Fruit fly (Drosophila melanogaster) whole organism, embryonic: ENCODE data around the gene Sec24CD.

Experiments used
- ATbp ChIP-seq: fragments of 200-800 bp; sonication (Bioruptor generic); optimal IDR thresholded peaks from 2 replicates; lab custom pipeline; 2017; ENCODE audit warnings: missing biosample characterization, mild to moderate bottlenecking, missing genetic modification characterization, missing genetic modification reagents
- Ada2b ChIP-seq: fragments of 200-800 bp; sonication (Bioruptor generic); IDR thresholded peaks from 2 replicates; pipeline ENCODE4 v1.3.6; 2022; ENCODE audit warnings: missing biosample characterization, missing genetic modification characterization
- Blimp-1 ChIP-seq: fragments of 200-800 bp; sonication (Bioruptor generic); optimal IDR thresholded peaks from 3 replicates; lab custom pipeline; 2018; ENCODE audit warnings: missing biosample characterization, missing genetic modification characterization, mild to moderate bottlenecking, moderate library complexity, missing genetic modification reagents
- CG10321 ChIP-seq: fragments of 200-800 bp; sonication (Bioruptor generic); IDR thresholded peaks from 2 replicates; pipeline ENCODE4 v1.3.6; 2022; ENCODE audit warnings: missing biosample characterization, missing genetic modification characterization
- CG12236 ChIP-seq: fragments of 200-800 bp; sonication (Bioruptor generic); optimal IDR thresholded peaks from 2 replicates; lab custom pipeline; 2016; ENCODE audit warnings: missing biosample characterization, missing genetic modification characterization
- CG1233 ChIP-seq: fragments of 200-800 bp; sonication (Bioruptor generic); optimal IDR thresholded peaks from 4 replicates; lab custom pipeline; 2018; ENCODE audit warnings: missing biosample characterization, mild to moderate bottlenecking, missing genetic modification characterization
- CG13123 ChIP-seq: fragments of 200-800 bp; sonication (Bioruptor generic); optimal IDR thresholded peaks from 2 replicates; lab custom pipeline; 2016; ENCODE audit warnings: missing biosample characterization, missing genetic modification characterization
- CG13296 ChIP-seq: fragments of 200-800 bp; sonication (Bioruptor generic); optimal IDR thresholded peaks from 3 replicates; lab custom pipeline; 2018; ENCODE audit warnings: missing biosample characterization, mild to moderate bottlenecking, missing genetic modification characterization
- CG14441 ChIP-seq: fragments of 200-800 bp; sonication (Bioruptor generic); IDR thresholded peaks from 2 replicates; pipeline ENCODE4 v1.3.6; 2022; ENCODE audit warnings: missing biosample characterization, missing genetic modification characterization
- CG18764 ChIP-seq: fragments of 200-800 bp; sonication (Bioruptor generic); optimal IDR thresholded peaks from 3 replicates; lab custom pipeline; 2016; ENCODE audit warnings: missing biosample characterization, missing genetic modification characterization
- CG30403 ChIP-seq: fragments of 200-800 bp; sonication (Bioruptor generic); optimal IDR thresholded peaks from 3 replicates; lab custom pipeline; 2016; ENCODE audit warnings: missing biosample characterization, missing genetic modification characterization
- CG4617 ChIP-seq: fragments of 200-800 bp; sonication (Bioruptor generic); optimal IDR thresholded peaks from 3 replicates; lab custom pipeline; 2016; ENCODE audit warnings: missing biosample characterization, missing genetic modification characterization, borderline replicate concordance
- CG6654 ChIP-seq: fragments of 200-800 bp; sonication (Bioruptor generic); optimal IDR thresholded peaks from 2 replicates; lab custom pipeline; 2017; ENCODE audit warnings: missing biosample characterization, mild to moderate bottlenecking, missing genetic modification characterization
- CG7745 ChIP-seq: fragments of 200-800 bp; sonication (Bioruptor generic); optimal IDR thresholded peaks from 2 replicates; lab custom pipeline; 2018; ENCODE audit warnings: missing biosample characterization, mild to moderate bottlenecking, missing genetic modification characterization, moderate library complexity
- CG7839 ChIP-seq: fragments of 200-800 bp; sonication (Bioruptor generic); optimal IDR thresholded peaks from 3 replicates; lab custom pipeline; 2018; ENCODE audit warnings: missing biosample characterization, mild to moderate bottlenecking, missing genetic modification characterization, moderate library complexity
- CG7928 ChIP-seq: fragments of 200-800 bp; sonication (Bioruptor generic); optimal IDR thresholded peaks from 2 replicates; lab custom pipeline; 2017; ENCODE audit warnings: missing biosample characterization, mild to moderate bottlenecking, missing genetic modification characterization
- CG9437 ChIP-seq: fragments of 200-800 bp; sonication (Bioruptor generic); optimal IDR thresholded peaks from 2 replicates; lab custom pipeline; 2018; ENCODE audit warnings: missing biosample characterization, mild to moderate bottlenecking, missing genetic modification characterization
- CG9797 ChIP-seq: fragments of 200-800 bp; sonication (Bioruptor generic); optimal IDR thresholded peaks from 3 replicates; lab custom pipeline; 2018; ENCODE audit warnings: missing biosample characterization, mild to moderate bottlenecking, missing genetic modification characterization
- CHES-1-like ChIP-seq: fragments of 200-800 bp; sonication (Bioruptor generic); optimal IDR thresholded peaks from 2 replicates; lab custom pipeline; 2016; ENCODE audit warnings: missing biosample characterization, missing genetic modification characterization
- CkIIα-i1 ChIP-seq: fragments of 200-800 bp; sonication (Bioruptor generic); IDR thresholded peaks from 2 replicates; pipeline ENCODE4 v1.3.6; 2022; ENCODE audit warnings: missing biosample characterization, missing genetic modification characterization
- Dad ChIP-seq: fragments of 200-800 bp; sonication (Bioruptor generic); optimal IDR thresholded peaks from 3 replicates; lab custom pipeline; 2016; ENCODE audit warnings: missing biosample characterization, missing genetic modification characterization
- Dp ChIP-seq: fragments of 200-800 bp; sonication (Bioruptor generic); optimal IDR thresholded peaks from 2 replicates; lab custom pipeline; 2018; ENCODE audit warnings: missing biosample characterization, mild to moderate bottlenecking, missing genetic modification characterization, moderate library complexity
- Drgx ChIP-seq: fragments of 200-800 bp; sonication (Bioruptor generic); IDR thresholded peaks from 2 replicates; pipeline ENCODE4 v1.3.6; 2022; ENCODE audit warnings: missing biosample characterization, missing genetic modification characterization
- H15 ChIP-seq: fragments of 200-800 bp; sonication (Bioruptor generic); IDR thresholded peaks from 3 replicates; pipeline ENCODE4 v1.3.6; 2022; ENCODE audit warnings: missing biosample characterization, missing genetic modification characterization
- Hmx ChIP-seq: fragments of 200-800 bp; sonication (Bioruptor generic); optimal IDR thresholded peaks from 2 replicates; lab custom pipeline; 2016; ENCODE audit warnings: missing biosample characterization, missing genetic modification characterization
- Hr3 ChIP-seq: fragments of 200-800 bp; sonication (Bioruptor generic); optimal IDR thresholded peaks from 3 replicates; lab custom pipeline; 2016; ENCODE audit warnings: missing biosample characterization, missing genetic modification characterization
- Hsf ChIP-seq: fragments of 200-800 bp; sonication (Bioruptor generic); optimal IDR thresholded peaks from 3 replicates; lab custom pipeline; 2016; ENCODE audit warnings: missing biosample characterization, missing genetic modification characterization
- Meics ChIP-seq: fragments of 200-800 bp; sonication (Bioruptor generic); optimal IDR thresholded peaks from 2 replicates; lab custom pipeline; 2017; ENCODE audit warnings: missing biosample characterization, mild to moderate bottlenecking, missing genetic modification characterization
- NFAT ChIP-seq: fragments of 200-800 bp; sonication (Bioruptor generic); IDR thresholded peaks from 2 replicates; pipeline ENCODE4 v1.3.6; 2022; ENCODE audit warnings: missing biosample characterization, missing genetic modification characterization
- Nf-YA ChIP-seq: fragments of 200-800 bp; sonication (Bioruptor generic); IDR thresholded peaks from 2 replicates; pipeline ENCODE4 v1.3.6; 2022; ENCODE audit warnings: missing biosample characterization, missing genetic modification characterization
- Spps ChIP-seq: fragments of 200-800 bp; sonication (Bioruptor generic); optimal IDR thresholded peaks from 2 replicates; lab custom pipeline; 2018; ENCODE audit warnings: missing biosample characterization, mild to moderate bottlenecking, missing genetic modification characterization
- Ssrp ChIP-seq: fragments of 200-800 bp; sonication (Bioruptor generic); optimal IDR thresholded peaks from 2 replicates; lab custom pipeline; 2018; ENCODE audit warnings: missing biosample characterization, mild to moderate bottlenecking, missing genetic modification characterization, moderate library complexity
- TFAM ChIP-seq: fragments of 200-800 bp; sonication (Bioruptor generic); optimal IDR thresholded peaks from 2 replicates; lab custom pipeline; 2017; ENCODE audit warnings: missing biosample characterization, missing genetic modification characterization, inconsistent platforms
- az2 ChIP-seq: fragments of 200-800 bp; sonication (Bioruptor generic); optimal IDR thresholded peaks from 3 replicates; lab custom pipeline; 2016; ENCODE audit warnings: missing biosample characterization, missing genetic modification characterization
- bbx ChIP-seq: fragments of 200-800 bp; sonication (Bioruptor generic); IDR thresholded peaks from 2 replicates; pipeline ENCODE4 v1.3.6; 2022; ENCODE audit warnings: missing biosample characterization, missing genetic modification characterization; ENCODE audit not compliant: partially characterized antibody
- caup ChIP-seq: fragments of 200-800 bp; sonication (Bioruptor generic); optimal IDR thresholded peaks from 3 replicates; lab custom pipeline; 2017; ENCODE audit warnings: missing biosample characterization, mild to moderate bottlenecking, missing genetic modification characterization, moderate library complexity; ENCODE audit not compliant: severe bottlenecking
- crp ChIP-seq, 2 experiments: fragments of 200-800 bp; sonication (Bioruptor generic); optimal IDR thresholded peaks; 2 replicates in 1 of 2; 3 replicates in 1 of 2; lab custom pipeline; 2017; ENCODE audit warnings: missing biosample characterization in 2 of 2, missing genetic modification characterization in 2 of 2, mild to moderate bottlenecking in 1 of 2, moderate library complexity in 1 of 2
- emc ChIP-seq: fragments of 200-800 bp; sonication (Bioruptor generic); optimal IDR thresholded peaks from 2 replicates; lab custom pipeline; 2016; ENCODE audit warnings: missing biosample characterization, missing genetic modification characterization
- hkb ChIP-seq, 2 experiments: fragments of 200-800 bp in 1 of 2; fragments of >200 bp in 1 of 2; sonication (Bioruptor generic) in 1 of 2; IDR thresholded peaks in 1 of 2; optimal IDR thresholded peaks in 1 of 2; 2 replicates each; pipeline versions ENCODE4 v1.3.6 to Lab custom; 2017 to 2022; ENCODE audit warnings: missing biosample characterization in 1 of 2, missing genetic modification characterization in 1 of 2
- insv ChIP-seq, 2 experiments: fragments of 200-800 bp; sonication (Bioruptor generic); optimal IDR thresholded peaks; 3 replicates each; lab custom pipeline; 2016 to 2018; ENCODE audit warnings: missing biosample characterization in 2 of 2, missing genetic modification characterization in 2 of 2
- kni ChIP-seq: fragments of 200-800 bp; sonication (Bioruptor generic); optimal IDR thresholded peaks from 3 replicates; lab custom pipeline; 2017; ENCODE audit warnings: mild to moderate bottlenecking, missing biosample characterization, missing genetic modification reagents, missing genetic modification characterization
- nerfin-2 ChIP-seq: fragments of 200-800 bp; sonication (Bioruptor generic); IDR thresholded peaks from 2 replicates; pipeline ENCODE4 v1.3.6; 2022; ENCODE audit warnings: missing biosample characterization, missing genetic modification characterization; ENCODE audit not compliant: partially characterized antibody
- scrt ChIP-seq: fragments of 200-800 bp; sonication (Bioruptor generic); optimal IDR thresholded peaks from 2 replicates; lab custom pipeline; 2018; ENCODE audit warnings: missing biosample characterization, mild to moderate bottlenecking, missing genetic modification characterization, moderate library complexity
- sens ChIP-seq: fragments of 200-800 bp; sonication (Bioruptor generic); peaks from one replicate; lab custom pipeline; 2016; ENCODE audit warnings: missing biosample characterization, missing genetic modification characterization
- so ChIP-seq: fragments of 200-800 bp; sonication (Bioruptor generic); IDR thresholded peaks from 3 replicates; pipeline ENCODE4 v1.3.6; 2022; ENCODE audit warnings: missing biosample characterization, missing genetic modification characterization
- tna ChIP-seq: fragments of 200-800 bp; sonication (Bioruptor generic); IDR thresholded peaks from 2 replicates; pipeline ENCODE4 v1.3.6; 2022; ENCODE audit warnings: missing biosample characterization, missing genetic modification characterization; ENCODE audit not compliant: partially characterized antibody
- twi ChIP-seq: fragments of 200-800 bp; optimal IDR thresholded peaks from 2 replicates; lab custom pipeline; 2019; ENCODE audit warnings: missing biosample characterization, mild to moderate bottlenecking, missing genetic modification characterization, moderate library complexity
- vvl ChIP-seq: fragments of 200-800 bp; sonication (Bioruptor generic); IDR thresholded peaks from 2 replicates; pipeline ENCODE4 v1.3.6; 2022; ENCODE audit warnings: missing biosample characterization, missing genetic modification characterization

Gene Sec24CD

DNA sequence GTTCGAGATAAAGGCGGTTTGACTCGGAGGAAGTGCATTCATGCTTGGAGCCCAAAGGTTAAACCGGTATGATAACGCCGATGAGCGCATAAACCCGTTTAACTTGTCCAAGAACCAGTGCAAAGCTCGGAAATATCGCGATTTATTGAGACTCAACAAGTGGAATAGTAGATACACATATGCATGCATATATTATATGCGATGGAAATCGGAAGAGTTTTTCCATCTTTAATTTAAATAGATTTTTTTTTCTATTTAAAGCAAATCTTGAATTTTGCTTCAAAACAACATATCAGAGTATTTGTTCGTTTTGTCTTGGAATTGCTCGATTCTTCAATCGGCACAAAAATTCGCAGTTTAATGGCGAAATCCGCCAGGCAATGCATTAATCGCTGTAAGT, 14.3 kb downstream of the Sec24CD start:
- no peak for TF ChIP-seq tna (GFP tag; lab: Robert Waterston, UW)
- no peak for TF ChIP-seq CG18764 (GFP tag; lab: Kevin White, UChicago)
- TF ChIP-seq CG7928 (GFP tag; lab: Kevin White, UChicago): no peak
- no peak for TF ChIP-seq Dp (GFP tag; lab: Kevin White, UChicago)
- no peak for TF ChIP-seq Dad (GFP tag; lab: Kevin White, UChicago)
- TF ChIP-seq sens (GFP tag; lab: Kevin White, UChicago): peak; percentile 2
- no peak for TF ChIP-seq CkIIα-i1 (GFP tag; lab: Robert Waterston, UW)
- TF ChIP-seq CG30403: no peak
- 0 out of 2 replicates have a peak, but pooled peaks have one; percentile 6 for TF ChIP-seq vvl (GFP tag; lab: Robert Waterston, UW)
- peak; percentile 50 for TF ChIP-seq Drgx (GFP tag; lab: Robert Waterston, UW)
- no peak for TF ChIP-seq CHES-1-like (GFP tag; lab: Kevin White, UChicago)
- no peak for TF ChIP-seq TFAM (GFP tag; lab: Kevin White, UChicago)

- TF ChIP-seq ATbp (GFP tag; lab: Kevin White, UChicago): peak; percentile 96
- TF ChIP-seq CG12236 (GFP tag; lab: Kevin White, UChicago): peak; percentile 95
- peak; percentile 80 for TF ChIP-seq CG10321 (GFP tag; lab: Robert Waterston, UW)
- peak; percentile 91 for TF ChIP-seq emc (GFP tag; lab: Kevin White, UChicago)
- peak; percentile 92 for TF ChIP-seq twi (tag; lab: Kevin White, UChicago)
- peak; percentile 57 for TF ChIP-seq CG7745 (tag; lab: Kevin White, UChicago)
- TF ChIP-seq hkb (optimal IDR thresholded peaks at IDR 0.05; lab: Kevin White, UChicago): no peak
- peak; percentile 98 for TF ChIP-seq hkb (GFP tag; IDR thresholded peaks at IDR 0.05; lab: Robert Waterston, UW)
- peak; percentile 97 for TF ChIP-seq Hr3 (GFP tag; lab: Kevin White, UChicago)
- peak; percentile 98 for TF ChIP-seq Ada2b (GFP tag; lab: Robert Waterston, UW)
- peak; percentile 93 for TF ChIP-seq CG13123 (GFP tag; lab: Kevin White, UChicago)
- no peak for TF ChIP-seq nerfin-2
- TF ChIP-seq bbx: no peak
- TF ChIP-seq Ssrp (tag; lab: Kevin White, UChicago): peak; percentile 91
- TF ChIP-seq Meics (GFP tag; lab: Kevin White, UChicago): peak; percentile 97
- peak; percentile 98 for TF ChIP-seq CG14441 (GFP tag; lab: Robert Waterston, UW)
- peak; percentile 96 for TF ChIP-seq az2 (GFP tag; lab: Kevin White, UChicago)
- TF ChIP-seq insv (GFP tag; optimal IDR thresholded peaks at IDR 0.05; lab: Kevin White, UChicago): peak in 1 of 2 experiments; percentile 57
- TF ChIP-seq CG6654 (GFP tag; lab: Kevin White, UChicago): peak; percentile 81
- peak; percentile 93 for TF ChIP-seq CG9437 (GFP tag; lab: Kevin White, UChicago)
- TF ChIP-seq Spps (tag; lab: Kevin White, UChicago): peak; percentile 85
- peak; percentile 96 for TF ChIP-seq caup
- peak; percentile 98 for TF ChIP-seq CG7839 (tag; lab: Kevin White, UChicago)
- peak in 1 of 2 experiments; percentile 73 for TF ChIP-seq crp (GFP tag; optimal IDR thresholded peaks at IDR 0.05; lab: Kevin White, UChicago)
- peak; percentile 97 for TF ChIP-seq CG13296 (GFP tag; lab: Kevin White, UChicago)
- TF ChIP-seq Hmx (GFP tag; lab: Kevin White, UChicago): peak; percentile 78
- TF ChIP-seq CG4617 (GFP tag; lab: Kevin White, UChicago): peak; percentile 77
- peak; percentile 99 for TF ChIP-seq Hsf (GFP tag; lab: Kevin White, UChicago)
- peak; percentile 60 for TF ChIP-seq kni (GFP tag; lab: Kevin White, UChicago)
- peak; percentile 89 for TF ChIP-seq scrt (GFP tag; lab: Kevin White, UChicago)
- TF ChIP-seq so (GFP tag; lab: Robert Waterston, UW): peak; percentile 98
- TF ChIP-seq CG9797 (GFP tag; lab: Kevin White, UChicago): peak; percentile 8
- TF ChIP-seq NFAT (GFP tag; lab: Robert Waterston, UW): peak; percentile 98
- peak; percentile 96 for TF ChIP-seq H15 (GFP tag; lab: Robert Waterston, UW)
- peak; percentile 95 for TF ChIP-seq CG1233 (GFP tag; lab: Kevin White, UChicago)
- TF ChIP-seq Blimp-1: peak; percentile 91
- TF ChIP-seq Nf-YA (GFP tag; lab: Robert Waterston, UW): peak; percentile 96
Observed at dm6 chr2L:2221649-2222150, 14.9 kb downstream of the Sec24CD start.
